Fruit fly (Drosophila melanogaster) Kc167 (cell line): Measurements from ENCODE around the gene Idua.

Experiments
- h ChIP-seq: fragments of >200 bp; optimal IDR thresholded peaks from 3 replicates; lab custom pipeline; 2018; ENCODE audit warnings: missing external identifiers
- psq ChIP-seq: fragments of >200 bp; optimal IDR thresholded peaks from 2 replicates; lab custom pipeline; 2017; ENCODE audit warnings: missing external identifiers
- ttk ChIP-seq: sonication (Bioruptor generic); optimal IDR thresholded peaks from 2 replicates; lab custom pipeline; 2017; ENCODE audit warnings: missing external identifiers

- no peak for TF ChIP-seq psq (lab: Kevin White, UChicago)
- TF ChIP-seq h = no peak
- TF ChIP-seq ttk = no peak
Measured at dm6 chr2L:11155166-11155958, 42.5 kb upstream of the Idua start, which contains the start of gene CG6287.
